Worm (Caenorhabditis elegans) whole organism, early embryonic: Measurements from ENCODE around the gene K08F11.1.

ENCODE experiments used
- aly-1 ChIP-seq: sonication (generic microtip); optimal IDR thresholded peaks from 2 replicates; lab custom pipeline; 2016; ENCODE audit warnings: missing genetic modification characterization, missing compliant biosample characterization
- ama-1 ChIP-seq: fragments of 150-350 bp; optimal IDR thresholded peaks from 2 replicates; lab custom pipeline; 2014
- hmbx-1 ChIP-seq: sonication (generic microtip); optimal IDR thresholded peaks from 2 replicates; lab custom pipeline; 2016; ENCODE audit warnings: mild to moderate bottlenecking, missing genetic modification characterization, missing compliant biosample characterization
- tbx-37 ChIP-seq: fragments of 200-800 bp; sonication (Bioruptor generic); conservative IDR thresholded peaks from 2 replicates; pipeline ENCODE4 v1.3.6; 2022; ENCODE audit warnings: missing genetic modification reagents, missing genetic modification characterization, missing compliant biosample characterization

ce11 chrIV:4705922-4706321 lies 18.7 kb upstream of the K08F11.1 start:
- no peak for TF ChIP-seq aly-1 (tag; lab: Kevin White, UChicago)
- TF ChIP-seq ama-1 (lab: Kevin White, UChicago), result no peak
- no peak for TF ChIP-seq tbx-37 (GFP tag; lab: Robert Waterston, UW)
- TF ChIP-seq hmbx-1 (tag; lab: Kevin White, UChicago), result no peak
